Fruit fly (Drosophila melanogaster): Measurements from ENCODE around the gene indra.

The indra gene

DNA sequence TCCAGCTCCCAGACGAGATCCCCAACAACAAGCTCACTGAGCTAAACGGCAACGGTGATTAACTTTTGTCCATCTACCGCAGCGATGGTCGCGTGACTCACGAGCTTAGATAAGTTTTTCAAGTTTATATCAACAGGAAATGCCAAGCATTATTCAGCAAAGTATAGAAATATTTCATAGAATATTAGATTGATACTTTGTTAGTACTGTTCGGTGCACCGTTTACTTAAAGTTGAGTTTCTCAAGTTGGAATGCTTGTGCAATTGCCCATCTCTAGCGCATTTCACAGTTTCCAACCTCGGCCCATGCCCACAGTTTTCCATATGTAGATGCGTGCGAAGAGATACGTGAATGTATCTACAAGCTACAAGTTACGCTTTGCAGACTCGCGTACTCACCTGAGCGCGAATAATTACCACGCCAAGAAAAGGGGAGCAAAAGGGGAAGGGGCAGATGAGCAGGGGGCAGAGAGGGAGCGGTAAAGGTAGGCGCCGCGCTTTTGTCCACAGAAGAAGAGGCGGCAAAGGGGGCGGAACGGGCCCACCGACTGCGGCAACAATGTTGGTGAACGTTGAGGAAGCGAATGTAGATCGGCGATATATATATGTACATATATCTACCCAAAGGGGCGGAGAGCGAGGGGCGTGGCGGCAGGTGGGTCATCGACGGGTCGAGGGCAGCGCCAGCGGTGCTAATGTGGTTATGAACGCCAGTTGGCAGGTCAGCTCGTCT, 34.0 kb upstream of the indra start (continued):
- TF ChIP-seq CG5953 (GFP tag; IDR thresholded peaks at IDR 0.05) = peak; percentile 28; the same call in 1 of the 2 replicates
- TF ChIP-seq CG32767 (GFP tag; IDR thresholded peaks at IDR 0.05) = peak; percentile 57; the same call in 1 of the 2 replicates
- TF ChIP-seq vvl (GFP tag; IDR thresholded peaks at IDR 0.05) = peak; percentile 81
- TF ChIP-seq CG33557 (GFP tag; optimal IDR thresholded peaks at IDR 0.05) = no peak
- TF ChIP-seq Hr78 (GFP tag; optimal IDR thresholded peaks at IDR 0.05) = no peak
- peak; percentile 71 for TF ChIP-seq CG2712 (tag; optimal IDR thresholded peaks at IDR 0.05)
- no peak for TF ChIP-seq cad (GFP tag; optimal IDR thresholded peaks at IDR 0.05)
- TF ChIP-seq sob (GFP tag; IDR thresholded peaks at IDR 0.05) = peak; percentile 54
- TF ChIP-seq CG4328 (GFP tag; optimal IDR thresholded peaks at IDR 0.05) = no peak
- peak; percentile 68 for TF ChIP-seq CG15269 (tag; optimal IDR thresholded peaks at IDR 0.05)
- no peak for TF ChIP-seq CG12071 (GFP tag; optimal IDR thresholded peaks at IDR 0.05)
- TF ChIP-seq cas (GFP tag; IDR thresholded peaks at IDR 0.05) = no peak
- TF ChIP-seq CG12219 (GFP tag; optimal IDR thresholded peaks at IDR 0.05) = peak; percentile 62
- 0 out of 2 replicates have a peak, but pooled peaks have one; percentile 6 for TF ChIP-seq al (GFP tag; IDR thresholded peaks at IDR 0.05)
- peak; percentile 57 for TF ChIP-seq Xbp1 (GFP tag; optimal IDR thresholded peaks at IDR 0.05)
- TF ChIP-seq Sry-β (GFP tag; optimal IDR thresholded peaks at IDR 0.05) = peak; percentile 2
- TF ChIP-seq lov (optimal IDR thresholded peaks at IDR 0.05) = no peak
- no peak for TF ChIP-seq lov (GFP tag; IDR thresholded peaks at IDR 0.05)
- no peak for TF ChIP-seq C15 (GFP tag; IDR thresholded peaks at IDR 0.05)
- TF ChIP-seq Sry-δ (GFP tag; optimal IDR thresholded peaks at IDR 0.05) = peak; percentile 54
- no peak for TF ChIP-seq ato (GFP tag; IDR thresholded peaks at IDR 0.05; ENCODE audit: partially characterized antibody)
- TF ChIP-seq gcm (GFP tag; optimal IDR thresholded peaks at IDR 0.05) = peak; percentile 33
- TF ChIP-seq CG5245 (GFP tag; optimal IDR thresholded peaks at IDR 0.05) = no peak
- no peak for TF ChIP-seq ash1 (GFP tag; optimal IDR thresholded peaks at IDR 0.05)
- no peak for TF ChIP-seq TFAM (GFP tag; optimal IDR thresholded peaks at IDR 0.05)
- peak; percentile 35; the same call in 1 of the 2 replicates for TF ChIP-seq seq (GFP tag; IDR thresholded peaks at IDR 0.05)
- TF ChIP-seq az2 (GFP tag; optimal IDR thresholded peaks at IDR 0.05) = peak; percentile 33
- peak; percentile 64; the same call in 1 of the 3 replicates for TF ChIP-seq Mrtf (GFP tag; IDR thresholded peaks at IDR 0.05)
- peak; percentile 2 for TF ChIP-seq CG4707 (GFP tag; optimal IDR thresholded peaks at IDR 0.05)
- TF ChIP-seq CG1602 (GFP tag; optimal IDR thresholded peaks at IDR 0.05) = peak; percentile 22
- no peak for TF ChIP-seq CG10274 (GFP tag; optimal IDR thresholded peaks at IDR 0.05)
- TF ChIP-seq Doc3 (GFP tag; IDR thresholded peaks at IDR 0.05; ENCODE audit: partially characterized antibody) = peak; percentile 74
- TF ChIP-seq CG12104 (GFP tag; optimal IDR thresholded peaks at IDR 0.05) = no peak
- TF ChIP-seq CG34376 (GFP tag; optimal IDR thresholded peaks at IDR 0.05) = no peak
- TF ChIP-seq CG2202 (tag; optimal IDR thresholded peaks at IDR 0.05) = no peak
- no peak for TF ChIP-seq Trl (optimal IDR thresholded peaks at IDR 0.05)
- TF ChIP-seq Trl (GFP tag; optimal IDR thresholded peaks at IDR 0.05) = peak; percentile 30
- no peak; the same call in 2 of the 3 replicates for TF ChIP-seq otp (GFP tag; IDR thresholded peaks at IDR 0.05)
- peak; percentile 43 for TF ChIP-seq CG7839 (tag; optimal IDR thresholded peaks at IDR 0.05)
- peak in 1 of 2 experiments; percentile 87 for TF ChIP-seq eve (GFP tag; optimal IDR thresholded peaks at IDR 0.05)
- no peak for TF ChIP-seq Dip2 (GFP tag; IDR thresholded peaks at IDR 0.05)
- no peak for TF ChIP-seq NFAT (GFP tag; IDR thresholded peaks at IDR 0.05)
- TF ChIP-seq CG9727 (GFP tag; optimal IDR thresholded peaks at IDR 0.05) = no peak
- TF ChIP-seq trem (tag; optimal IDR thresholded peaks at IDR 0.05) = no peak
- no peak for TF ChIP-seq pros (GFP tag; optimal IDR thresholded peaks at IDR 0.05)
- TF ChIP-seq grau (tag; optimal IDR thresholded peaks at IDR 0.05) = peak; percentile 59
- TF ChIP-seq CG1647 (GFP tag; optimal IDR thresholded peaks at IDR 0.05) = peak; percentile 50
- TF ChIP-seq zen2 (GFP tag; IDR thresholded peaks at IDR 0.05; ENCODE audit: partially characterized antibody) = peak; percentile 35; the same call in 1 of the 3 replicates
- TF ChIP-seq fu2 (GFP tag; optimal IDR thresholded peaks at IDR 0.05) = no peak
- no peak for TF ChIP-seq CG8359 (GFP tag; optimal IDR thresholded peaks at IDR 0.05; ENCODE audit: borderline replicate concordance)

Measured in whole organism, embryonic.